Fruit fly (Drosophila melanogaster) whole organism, embryonic: ENCODE measurements around the gene CG1774.
A peak's percentile ranks its signal among the peaks of the same experiment; 100 is the strongest.

Experiments used
- CG1233 ChIP-seq: fragments of 200-800 bp; sonication (Bioruptor generic); optimal IDR thresholded peaks from 4 replicates; lab custom pipeline; 2018; ENCODE audit warnings: missing biosample characterization, mild to moderate bottlenecking, missing genetic modification characterization
- CG30020 ChIP-seq: fragments of 200-800 bp; optimal IDR thresholded peaks from 2 replicates; lab custom pipeline; 2019; ENCODE audit warnings: missing biosample characterization, mild to moderate bottlenecking, missing genetic modification characterization, moderate library complexity
- CG33557 ChIP-seq: fragments of 200-800 bp; sonication (Bioruptor generic); optimal IDR thresholded peaks from 2 replicates; lab custom pipeline; 2019; ENCODE audit warnings: missing biosample characterization, mild to moderate bottlenecking, missing genetic modification characterization, moderate library complexity
- CG4730 ChIP-seq: fragments of 200-800 bp; sonication (Bioruptor generic); IDR thresholded peaks from 2 replicates; pipeline ENCODE4 v1.3.6; 2022; ENCODE audit warnings: missing biosample characterization, missing genetic modification characterization
- CG9215 ChIP-seq: fragments of 200-800 bp; sonication (Bioruptor generic); IDR thresholded peaks from 2 replicates; pipeline ENCODE4 v1.3.6; 2022; ENCODE audit warnings: missing biosample characterization, missing genetic modification characterization
- CG9609 ChIP-seq: fragments of 200-800 bp; sonication (Bioruptor generic); optimal IDR thresholded peaks from 3 replicates; lab custom pipeline; 2016; ENCODE audit warnings: missing biosample characterization, missing genetic modification characterization
- Fer1 ChIP-seq: fragments of 200-800 bp; sonication (Bioruptor generic); optimal IDR thresholded peaks from 2 replicates; lab custom pipeline; 2017; ENCODE audit warnings: missing biosample characterization, mild to moderate bottlenecking, missing genetic modification characterization
- Mrtf ChIP-seq: fragments of 200-800 bp; sonication (Bioruptor generic); IDR thresholded peaks from 3 replicates; pipeline ENCODE4 v1.3.6; 2022; ENCODE audit warnings: missing biosample characterization, missing genetic modification characterization
- Sry-δ ChIP-seq: fragments of 200-800 bp; sonication (Bioruptor generic); optimal IDR thresholded peaks from 2 replicates; lab custom pipeline; 2016; ENCODE audit warnings: missing biosample characterization, missing genetic modification characterization
- ftz-f1 ChIP-seq: fragments of 200-800 bp; sonication (Bioruptor generic); optimal IDR thresholded peaks from 2 replicates; lab custom pipeline; 2016; ENCODE audit warnings: missing biosample characterization, missing genetic modification characterization
- gcm ChIP-seq: fragments of 200-800 bp; sonication (Bioruptor generic); optimal IDR thresholded peaks from 2 replicates; lab custom pipeline; 2019; ENCODE audit warnings: missing biosample characterization, mild to moderate bottlenecking, missing genetic modification characterization, moderate library complexity
- gsb-n ChIP-seq: fragments of 200-800 bp; sonication (Bioruptor generic); optimal IDR thresholded peaks from 3 replicates; lab custom pipeline; 2018; ENCODE audit warnings: missing biosample characterization, mild to moderate bottlenecking, missing genetic modification characterization
- kay ChIP-seq: fragments of 200-800 bp; sonication (Bioruptor generic); optimal IDR thresholded peaks from 2 replicates; lab custom pipeline; 2016; ENCODE audit warnings: missing biosample characterization, missing genetic modification characterization
- unpg ChIP-seq: fragments of 200-800 bp; sonication (Bioruptor generic); optimal IDR thresholded peaks from 3 replicates; lab custom pipeline; 2018; ENCODE audit warnings: missing biosample characterization, mild to moderate bottlenecking, missing genetic modification characterization, moderate library complexity

- TF ChIP-seq CG30020 (tag; lab: Kevin White, UChicago) (no peak), CG9609 (GFP tag; lab: Kevin White, UChicago) (no peak), Mrtf (GFP tag; lab: Robert Waterston, UW) (no peak), CG33557 (GFP tag; lab: Kevin White, UChicago) (no peak), CG9215 (GFP tag; lab: Robert Waterston, UW) (no peak), kay (no peak), Fer1 (GFP tag; lab: Kevin White, UChicago) (no peak), Sry-δ (no peak), gsb-n (tag; lab: Kevin White, UChicago) (no peak), CG1233 (GFP tag; lab: Kevin White, UChicago) (no peak), unpg (GFP tag; lab: Kevin White, UChicago) (peak; percentile 27), gcm (GFP tag; lab: Kevin White, UChicago) (no peak), CG4730 (GFP tag; lab: Robert Waterston, UW) (no peak), ftz-f1 (GFP tag; lab: Kevin White, UChicago) (no peak)
Observed at dm6 chr3R:31632316-31632715, 39.7 kb downstream of the CG1774 start.
